Fruit fly (Drosophila melanogaster): ENCODE measurements around the gene CG11816.

Gene CG11816

DNA sequence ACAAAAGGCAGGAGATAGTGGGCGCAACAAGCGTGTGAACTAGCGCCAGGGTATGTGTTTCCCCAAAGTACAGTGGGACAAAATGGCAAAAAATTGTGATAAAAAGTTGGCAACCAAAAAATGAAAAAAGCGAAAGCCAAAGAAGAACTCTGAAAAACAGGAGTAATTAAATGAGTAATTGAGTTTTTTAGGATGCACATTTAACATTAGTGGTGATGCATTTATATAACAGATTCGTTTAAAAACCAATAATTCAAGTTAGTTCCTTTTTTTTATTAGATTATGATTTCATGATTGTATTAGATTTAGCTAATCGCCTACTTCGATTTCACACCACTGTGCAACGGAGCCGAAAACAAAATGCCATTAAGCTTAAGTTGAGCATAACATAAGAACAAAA, 16.8 kb upstream of the CG11816 start:
- TF ChIP-seq pnt (GFP tag; optimal IDR thresholded peaks at IDR 0.05) (peak; percentile 42), CG17328 (GFP tag; IDR thresholded peaks at IDR 0.05) (peak; percentile 34; the same call in 1 of the 2 replicates), ewg (GFP tag; optimal IDR thresholded peaks at IDR 0.05) (peak; percentile 31), CG6689 (GFP tag; IDR thresholded peaks at IDR 0.05) (peak; percentile 48), CG30431 (GFP tag; optimal IDR thresholded peaks at IDR 0.05) (peak; percentile 25), Max (GFP tag; optimal IDR thresholded peaks at IDR 0.05) (peak; percentile 35), repo (GFP tag; optimal IDR thresholded peaks at IDR 0.05) (peak; percentile 53), zfh2 (GFP tag; optimal IDR thresholded peaks at IDR 0.05) (peak; percentile 14), Antp (GFP tag; optimal IDR thresholded peaks at IDR 0.05) (peak; percentile 35), salm (tag; optimal IDR thresholded peaks at IDR 0.05) (peak; percentile 20), tgo (GFP tag; IDR thresholded peaks at IDR 0.05) (peak; percentile 44; the same call in 2 of the 3 replicates), CG8924 (tag; optimal IDR thresholded peaks at IDR 0.05) (peak; percentile 47), twi (tag; optimal IDR thresholded peaks at IDR 0.05) (peak; percentile 5), tin (GFP tag; optimal IDR thresholded peaks at IDR 0.05) (peak; percentile 42), wor (GFP tag; IDR thresholded peaks at IDR 0.05) (peak; percentile 35), CG13296 (GFP tag; optimal IDR thresholded peaks at IDR 0.05) (peak; percentile 16), CG1529 (GFP tag; optimal IDR thresholded peaks at IDR 0.05) (peak; percentile 43), hkb (optimal IDR thresholded peaks at IDR 0.05) (no peak), hkb (GFP tag; IDR thresholded peaks at IDR 0.05) (peak; percentile 41; the same call in 1 of the 2 replicates), slbo (GFP tag; IDR thresholded peaks at IDR 0.05) (peak; percentile 59), CG31224 (GFP tag; IDR thresholded peaks at IDR 0.05) (0 out of 2 replicates have a peak, but pooled peaks have one; percentile 15), dmrt99B (tag; optimal IDR thresholded peaks at IDR 0.05) (peak; percentile 76), ssp (GFP tag; IDR thresholded peaks at IDR 0.05) (peak; percentile 36; the same call in 1 of the 2 replicates), gsb (GFP tag; IDR thresholded peaks at IDR 0.05) (no peak), CG4730 (GFP tag; IDR thresholded peaks at IDR 0.05) (peak; percentile 35; the same call in 1 of the 2 replicates), CG14667 (GFP tag; IDR thresholded peaks at IDR 0.05) (peak; percentile 36; the same call in 1 of the 2 replicates), CG6854 (GFP tag; optimal IDR thresholded peaks at IDR 0.05) (no peak), CG17829 (tag; optimal IDR thresholded peaks at IDR 0.05) (peak; percentile 52), Blimp-1 (GFP tag; optimal IDR thresholded peaks at IDR 0.05) (peak; percentile 73), Bteb2 (GFP tag; optimal IDR thresholded peaks at IDR 0.05) (peak; percentile 42), cwo (GFP tag; optimal IDR thresholded peaks at IDR 0.05) (peak; percentile 24), nau (GFP tag; optimal IDR thresholded peaks at IDR 0.05) (peak; percentile 19), CG7786 (GFP tag; optimal IDR thresholded peaks at IDR 0.05) (peak; percentile 31), CG17385 (GFP tag; optimal IDR thresholded peaks at IDR 0.05) (peak; percentile 51), CG11695 (GFP tag; IDR thresholded peaks at IDR 0.05) (peak; percentile 68; the same call in 2 of the 3 replicates), so (GFP tag; IDR thresholded peaks at IDR 0.05) (0 out of 3 replicates have a peak, but pooled peaks have one; percentile 42), Ssrp (tag; optimal IDR thresholded peaks at IDR 0.05) (peak; percentile 68), Usf (GFP tag; optimal IDR thresholded peaks at IDR 0.05) (no peak), CG18619 (GFP tag; optimal IDR thresholded peaks at IDR 0.05) (peak; percentile 49), CG18599 (GFP tag; optimal IDR thresholded peaks at IDR 0.05) (peak; percentile 53), CG9932 (GFP tag; IDR thresholded peaks at IDR 0.05) (peak; percentile 28; the same call in 1 of the 2 replicates), D19B (GFP tag; optimal IDR thresholded peaks at IDR 0.05) (peak; percentile 20), luna (GFP tag; optimal IDR thresholded peaks at IDR 0.05) (no peak), chn (GFP tag; optimal IDR thresholded peaks at IDR 0.05) (peak; percentile 59), Hr39 (optimal IDR thresholded peaks at IDR 0.05) (no peak), tna (GFP tag; IDR thresholded peaks at IDR 0.05; ENCODE audit: partially characterized antibody) (no peak), fd3F (GFP tag; optimal IDR thresholded peaks at IDR 0.05) (peak; percentile 11), CG1602 (GFP tag; optimal IDR thresholded peaks at IDR 0.05) (peak; percentile 34), lola (GFP tag; optimal IDR thresholded peaks at IDR 0.05) (peak in 1 of 3 experiments; percentile 70), ac (GFP tag; optimal IDR thresholded peaks at IDR 0.05) (no peak), CG10267 (tag; optimal IDR thresholded peaks at IDR 0.05) (peak; percentile 47)

Measured in whole organism, embryonic.